Worm (Caenorhabditis elegans) whole organism, L2 larva: Measurements from ENCODE around the gene C32B5.18.

Experiments
- alr-1 ChIP-seq: fragments of 150-350 bp; optimal IDR thresholded peaks from 2 replicates; lab custom pipeline; 2014; ENCODE audit warnings: missing biosample characterization, missing genetic modification characterization
- aly-2 ChIP-seq: fragments of 150-350 bp; optimal IDR thresholded peaks from 2 replicates; lab custom pipeline; 2014; ENCODE audit warnings: missing biosample characterization, missing genetic modification characterization
- ceh-82 ChIP-seq: fragments of 150-350 bp; optimal IDR thresholded peaks from 2 replicates; lab custom pipeline; 2014; ENCODE audit warnings: missing biosample characterization, missing genetic modification characterization
- elt-3 ChIP-seq: sonication (generic microtip); optimal IDR thresholded peaks from 2 replicates; lab custom pipeline; 2017; ENCODE audit warnings: missing biosample characterization, missing genetic modification characterization
- lin-13 ChIP-seq: fragments of 150-350 bp; optimal IDR thresholded peaks from 2 replicates; lab custom pipeline; 2014; ENCODE audit warnings: missing biosample characterization, missing genetic modification reagents, missing genetic modification characterization
- lsy-2 ChIP-seq, 2 experiments: fragments of 150-350 bp in 1 of 2; sonication (generic microtip) in 1 of 2; optimal IDR thresholded peaks; 2 replicates each; lab custom pipeline; 2014 to 2017; ENCODE audit warnings: missing biosample characterization in 2 of 2, missing genetic modification characterization in 2 of 2
- mab-5 ChIP-seq: fragments of 150-350 bp; optimal IDR thresholded peaks from 2 replicates; lab custom pipeline; 2014; ENCODE audit warnings: missing biosample characterization, missing genetic modification characterization
- nhr-10 ChIP-seq: sonication (generic microtip); optimal IDR thresholded peaks from 2 replicates; lab custom pipeline; 2017; ENCODE audit warnings: missing biosample characterization, missing genetic modification characterization
- nhr-23 ChIP-seq: fragments of 150-350 bp; optimal IDR thresholded peaks from 2 replicates; lab custom pipeline; 2014; ENCODE audit warnings: missing biosample characterization, missing genetic modification reagents, missing genetic modification characterization
- nhr-25 ChIP-seq: fragments of 150-350 bp; sonication (generic microtip); optimal IDR thresholded peaks from 3 replicates; lab custom pipeline; 2014; ENCODE audit warnings: missing biosample characterization, missing genetic modification characterization
- skn-1 ChIP-seq: sonication (generic microtip); optimal IDR thresholded peaks from 2 replicates; lab custom pipeline; 2017; ENCODE audit warnings: missing biosample characterization, missing genetic modification characterization
- unc-39 ChIP-seq: fragments of 150-350 bp; optimal IDR thresholded peaks from 2 replicates; lab custom pipeline; 2014; ENCODE audit warnings: missing biosample characterization, missing genetic modification characterization
- zag-1 ChIP-seq: fragments of 150-350 bp; optimal IDR thresholded peaks from 2 replicates; lab custom pipeline; 2014; ENCODE audit warnings: missing biosample characterization, missing genetic modification characterization
- ztf-11 ChIP-seq: sonication (generic microtip); optimal IDR thresholded peaks from 2 replicates; lab custom pipeline; 2017; ENCODE audit warnings: missing biosample characterization, missing genetic modification characterization

DNA sequence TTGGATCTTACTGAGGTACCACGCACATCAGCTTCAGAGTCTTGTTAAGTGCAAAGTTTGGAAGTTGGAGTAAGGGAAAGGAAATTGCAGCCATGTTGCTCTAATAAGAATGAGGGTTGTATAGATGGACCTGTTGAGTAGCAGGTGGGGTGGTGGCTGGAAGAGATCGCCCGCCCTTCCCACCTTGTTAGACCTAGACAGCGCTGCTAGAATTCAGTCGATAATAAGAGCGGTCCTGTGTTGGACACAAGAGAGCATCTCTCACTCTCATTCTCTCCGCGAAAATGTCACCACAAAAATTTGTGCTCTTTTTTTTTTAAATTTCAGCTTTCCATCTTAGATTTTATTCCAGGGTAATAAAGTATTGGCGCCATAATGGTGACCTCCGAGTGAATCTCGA is 41.0 kb downstream of the C32B5.18 start, which contains the start of the genes fbxb-30 and F45D11.5:
- no peak for TF ChIP-seq nhr-25 (tag; lab: Kevin White, UChicago)
- TF ChIP-seq lsy-2 (tag; optimal IDR thresholded peaks at IDR 0.05; lab: Kevin White, UChicago): no peak
- no peak for TF ChIP-seq alr-1 (tag; lab: Kevin White, UChicago)
- no peak for TF ChIP-seq elt-3
- TF ChIP-seq zag-1 (tag; lab: Kevin White, UChicago): no peak
- no peak for TF ChIP-seq nhr-10 (tag; lab: Kevin White, UChicago)
- TF ChIP-seq nhr-23: no peak
- TF ChIP-seq mab-5 (tag; lab: Kevin White, UChicago): no peak
- no peak for TF ChIP-seq ztf-11 (tag; lab: Kevin White, UChicago)
- TF ChIP-seq lin-13 (GFP tag; lab: Kevin White, UChicago): no peak
- no peak for TF ChIP-seq skn-1 (tag; lab: Kevin White, UChicago)
- no peak for TF ChIP-seq aly-2
- TF ChIP-seq ceh-82: no peak
- no peak for TF ChIP-seq unc-39
